Worm (Caenorhabditis elegans) whole organism, L3 larva: ENCODE results near the gene C48D1.9.

Experiments used
- egl-27 ChIP-seq: sonication (generic microtip); optimal IDR thresholded peaks from 4 replicates; lab custom pipeline; 2017; ENCODE audit warnings: missing biosample characterization, missing genetic modification reagents, missing genetic modification characterization
- elt-1 ChIP-seq: fragments of 150-350 bp; optimal IDR thresholded peaks from 2 replicates; lab custom pipeline; 2014; ENCODE audit warnings: missing biosample characterization, missing genetic modification characterization
- elt-3 ChIP-seq, 3 experiments: fragments of 150-350 bp in 1 of 3; sonication (generic microtip) in 2 of 3; optimal IDR thresholded peaks; 2 replicates in 2 of 3; 4 replicates in 1 of 3; lab custom pipeline; 2014 to 2017; ENCODE audit warnings: missing biosample characterization in 3 of 3, missing genetic modification characterization in 3 of 3
- lin-15B ChIP-seq: fragments of 150-350 bp; optimal IDR thresholded peaks from 2 replicates; lab custom pipeline; 2014; ENCODE audit warnings: missing biosample characterization, missing genetic modification characterization
- nhr-23 ChIP-seq: fragments of 150-350 bp; optimal IDR thresholded peaks from 2 replicates; lab custom pipeline; 2014; ENCODE audit warnings: missing biosample characterization, missing genetic modification reagents, missing genetic modification characterization
- nhr-76 ChIP-seq: fragments of 150-350 bp; sonication (generic microtip); optimal IDR thresholded peaks from 5 replicates; lab custom pipeline; 2014; ENCODE audit warnings: missing biosample characterization, missing genetic modification characterization
- tbx-2 ChIP-seq: sonication (generic microtip); optimal IDR thresholded peaks from 2 replicates; lab custom pipeline; 2016; ENCODE audit warnings: mild to moderate bottlenecking, missing genetic modification characterization, missing compliant biosample characterization
- unc-62 ChIP-seq: fragments of 150-350 bp; sonication (generic microtip); optimal IDR thresholded peaks from 4 replicates; lab custom pipeline; 2014; ENCODE audit warnings: missing biosample characterization, missing genetic modification reagents, missing genetic modification characterization
- zag-1 ChIP-seq: fragments of 150-350 bp; optimal IDR thresholded peaks from 2 replicates; lab custom pipeline; 2014; ENCODE audit warnings: missing biosample characterization, missing genetic modification characterization

DNA sequence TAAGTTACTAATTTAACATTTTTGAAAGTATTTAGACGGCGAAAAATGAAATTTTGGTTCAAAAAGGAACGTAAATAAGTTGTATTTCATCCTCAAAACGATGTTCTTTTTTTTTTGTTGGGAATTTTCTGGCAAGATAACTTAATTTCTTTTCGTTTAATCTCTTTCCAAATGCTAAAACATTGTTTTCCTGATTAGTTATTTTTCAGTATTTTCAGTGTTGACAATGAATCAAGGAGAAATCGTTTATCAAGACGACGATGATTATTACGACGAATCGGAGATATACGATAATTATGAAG lies 31.3 kb upstream of the C48D1.9 start, which contains the start of gene lin-54:
- TF ChIP-seq lin-15B (tag; lab: Kevin White, UChicago), result no peak
- TF ChIP-seq elt-1 (tag; lab: Kevin White, UChicago), result no peak
- TF ChIP-seq tbx-2 (tag; lab: Kevin White, UChicago), result no peak
- no peak for TF ChIP-seq elt-3 (tag; optimal IDR thresholded peaks at IDR 0.05; lab: Kevin White, UChicago)
- no peak for TF ChIP-seq unc-62 (GFP tag; lab: Kevin White, UChicago)
- no peak for TF ChIP-seq egl-27 (tag; lab: Kevin White, UChicago)
- no peak for TF ChIP-seq zag-1 (tag; lab: Kevin White, UChicago)
- TF ChIP-seq nhr-76 (tag; lab: Kevin White, UChicago), result no peak
- TF ChIP-seq nhr-23 (tag; lab: Kevin White, UChicago), result no peak
